Worm (Caenorhabditis elegans): ENCODE results near the gene rocf-1.
A peak's percentile ranks its signal among the peaks of the same experiment; 100 is the strongest.

Gene rocf-1

ce11 chrV:15511613-15512216, 47.4 kb upstream of the rocf-1 start, which contains the start of gene rpl-38 (continued):
- no peak for TF ChIP-seq unc-39 (tag; optimal IDR thresholded peaks at IDR 0.05)
- TF ChIP-seq mes-2 (tag; optimal IDR thresholded peaks at IDR 0.05; ENCODE audit: poor library complexity, severe bottlenecking) = peak; percentile 94
- 0 out of 2 replicates have a peak, but pooled peaks have one; percentile 26 for TF ChIP-seq php-3 (GFP tag; IDR thresholded peaks at IDR 0.05)
- peak; percentile 52; the same call in 1 of the 2 replicates for TF ChIP-seq dmd-6 (GFP tag; IDR thresholded peaks at IDR 0.05)
- peak; percentile 7 for TF ChIP-seq unc-130 (GFP tag; optimal IDR thresholded peaks at IDR 0.05)
- no peak for TF ChIP-seq T20F7.1 (GFP tag; optimal IDR thresholded peaks at IDR 0.05)
- peak; percentile 70; the same call in 1 of the 2 replicates for TF ChIP-seq arid-1 (GFP tag; conservative IDR thresholded peaks at IDR 0.05)
- peak; percentile 100 for TF ChIP-seq D1046.2 (GFP tag; IDR thresholded peaks at IDR 0.05)
- peak; percentile 63 for TF ChIP-seq nhr-11 (tag; optimal IDR thresholded peaks at IDR 0.05)
- TF ChIP-seq egl-27 (tag; optimal IDR thresholded peaks at IDR 0.05) = no peak
- TF ChIP-seq zfp-3 (GFP tag; conservative IDR thresholded peaks at IDR 0.05) = no peak
- no peak for TF ChIP-seq set-16 (GFP tag; IDR thresholded peaks at IDR 0.05)
- no peak for TF ChIP-seq gei-8 (GFP tag; optimal IDR thresholded peaks at IDR 0.05)
- TF ChIP-seq nhr-102 (tag; optimal IDR thresholded peaks at IDR 0.05) = peak; percentile 64
- peak; percentile 21 for TF ChIP-seq snpc-4 (tag; optimal IDR thresholded peaks at IDR 0.05)
- no peak for TF ChIP-seq lin-1 (GFP tag; IDR thresholded peaks at IDR 0.05)
- TF ChIP-seq lin-38 (GFP tag; IDR thresholded peaks at IDR 0.05) = peak; percentile 78
- no peak for TF ChIP-seq ZK337.2 (GFP tag; IDR thresholded peaks at IDR 0.05)
- TF ChIP-seq lin-15B (tag; optimal IDR thresholded peaks at IDR 0.05) = no peak
- TF ChIP-seq fos-1 (tag; optimal IDR thresholded peaks at IDR 0.05) = no peak
- TF ChIP-seq mxl-3 (GFP tag; optimal IDR thresholded peaks at IDR 0.05) = no peak
- TF ChIP-seq R02D3.7 (tag; optimal IDR thresholded peaks at IDR 0.05) = no peak
- no peak for TF ChIP-seq Y5F2A.4 (GFP tag; optimal IDR thresholded peaks at IDR 0.05)
- no peak for TF ChIP-seq mdt-29 (GFP tag; IDR thresholded peaks at IDR 0.05)
- TF ChIP-seq ztf-7 (tag; optimal IDR thresholded peaks at IDR 0.05) = no peak
- TF ChIP-seq unc-62 (GFP tag; optimal IDR thresholded peaks at IDR 0.05 in 1 of 2) = no peak
- TF ChIP-seq unc-62 (tag; optimal IDR thresholded peaks at IDR 0.05) = no peak
- no peak for TF ChIP-seq F44E2.7 (GFP tag; IDR thresholded peaks at IDR 0.05)
- no peak for TF ChIP-seq Y105C5A.15 (GFP tag; IDR thresholded peaks at IDR 0.05)
- peak; percentile 65 for TF ChIP-seq duxl-1 (tag; optimal IDR thresholded peaks at IDR 0.05; ENCODE audit: poor library complexity)
- TF ChIP-seq Y75B8A.6 (GFP tag; IDR thresholded peaks at IDR 0.05) = no peak
- TF ChIP-seq lim-7 (GFP tag; IDR thresholded peaks at IDR 0.05) = no peak
- TF ChIP-seq dpl-1 (GFP tag; optimal IDR thresholded peaks at IDR 0.05) = peak; percentile 80
- TF ChIP-seq Y48G9A.11 (GFP tag; IDR thresholded peaks at IDR 0.05) = no peak
- TF ChIP-seq nhr-41 (GFP tag; IDR thresholded peaks at IDR 0.05) = no peak
- TF ChIP-seq ZK546.5 (tag; optimal IDR thresholded peaks at IDR 0.05) = no peak
- peak; percentile 42 for TF ChIP-seq nhr-6 (tag; optimal IDR thresholded peaks at IDR 0.05)
- peak; percentile 60; the same call in 1 of the 2 replicates for TF ChIP-seq hmg-1.1 (GFP tag; IDR thresholded peaks at IDR 0.05)
- TF ChIP-seq madf-9 (GFP tag; conservative IDR thresholded peaks at IDR 0.05) = no peak
- peak; percentile 42 for TF ChIP-seq nhr-28 (tag; optimal IDR thresholded peaks at IDR 0.05)
- TF ChIP-seq F37D6.2 (tag; optimal IDR thresholded peaks at IDR 0.05) = peak; percentile 47
- TF ChIP-seq aha-1 (tag) = peak; percentile 87
- no peak for TF ChIP-seq zip-11 (GFP tag; IDR thresholded peaks at IDR 0.05)
- no peak for TF ChIP-seq lin-39 (tag; optimal IDR thresholded peaks at IDR 0.05)
- no peak for TF ChIP-seq daf-19 (GFP tag; conservative IDR thresholded peaks at IDR 0.05)
- no peak for TF ChIP-seq ces-1 (GFP tag; optimal IDR thresholded peaks at IDR 0.05)
- peak; percentile 70 for TF ChIP-seq dve-1 (tag; optimal IDR thresholded peaks at IDR 0.05; ENCODE audit: insufficient read depth)
- peak; percentile 39 for TF ChIP-seq nhr-48 (tag; optimal IDR thresholded peaks at IDR 0.05)
- TF ChIP-seq hlh-30 (tag; optimal IDR thresholded peaks at IDR 0.05; ENCODE audit: insufficient read depth) = peak; percentile 76
- TF ChIP-seq ceh-82 (tag; optimal IDR thresholded peaks at IDR 0.05) = no peak
